Worm (Caenorhabditis elegans) whole organism, early embryonic: ENCODE measurements around the gene frk-1.

ENCODE experiments used
- B0310.2 ChIP-seq: sonication (generic microtip); optimal IDR thresholded peaks from 2 replicates; lab custom pipeline; 2016; ENCODE audit warnings: mild to moderate bottlenecking, missing genetic modification characterization, missing compliant biosample characterization
- F13C5.2 ChIP-seq: sonication (generic microtip); optimal IDR thresholded peaks from 2 replicates; lab custom pipeline; 2017; ENCODE audit warnings: mild to moderate bottlenecking, missing genetic modification characterization, inconsistent platforms, missing compliant biosample characterization
- aly-1 ChIP-seq: sonication (generic microtip); optimal IDR thresholded peaks from 2 replicates; lab custom pipeline; 2016; ENCODE audit warnings: missing genetic modification characterization, missing compliant biosample characterization
- ama-1 ChIP-seq: fragments of 150-350 bp; optimal IDR thresholded peaks from 2 replicates; lab custom pipeline; 2014
- ceh-13 ChIP-seq: fragments of 200-800 bp; sonication (Bioruptor generic); optimal IDR thresholded peaks from 2 replicates; lab custom pipeline; 2018; ENCODE audit warnings: mild to moderate bottlenecking, missing genetic modification characterization, missing compliant biosample characterization
- ceh-36 ChIP-seq: sonication (generic microtip); optimal IDR thresholded peaks from 2 replicates; lab custom pipeline; 2016; ENCODE audit warnings: missing genetic modification characterization, inconsistent platforms, missing compliant biosample characterization
- ets-7 ChIP-seq: sonication (generic microtip); optimal IDR thresholded peaks from 2 replicates; lab custom pipeline; 2016; ENCODE audit warnings: missing genotype, missing genetic modification characterization, missing compliant biosample characterization
- flt-1 ChIP-seq: fragments of 200-800 bp; sonication (Bioruptor generic); IDR thresholded peaks from 2 replicates; pipeline ENCODE4 v1.3.6; 2022; ENCODE audit warnings: missing genetic modification characterization, missing compliant biosample characterization
- hmg-4 ChIP-seq: fragments of 200-800 bp; sonication (Bioruptor generic); optimal IDR thresholded peaks from 2 replicates; lab custom pipeline; 2018; ENCODE audit warnings: mild to moderate bottlenecking, missing genetic modification characterization, missing compliant biosample characterization
- pes-1 ChIP-seq: fragments of 200-800 bp; sonication (Bioruptor generic); IDR thresholded peaks from 2 replicates; pipeline ENCODE4 v1.3.6; 2022; ENCODE audit warnings: missing genetic modification reagents, missing genetic modification characterization, missing compliant biosample characterization
- scrt-1 ChIP-seq: fragments of 200-800 bp; sonication (Bioruptor generic); IDR thresholded peaks from 2 replicates; pipeline ENCODE4 v1.3.6; 2022; ENCODE audit warnings: missing genetic modification characterization, missing compliant biosample characterization
- tbx-11 ChIP-seq: fragments of 200-800 bp; sonication (Bioruptor generic); IDR thresholded peaks from 2 replicates; pipeline ENCODE4 v1.3.6; 2022; ENCODE audit warnings: missing genetic modification characterization, missing compliant biosample characterization
- tbx-37 ChIP-seq: fragments of 200-800 bp; sonication (Bioruptor generic); conservative IDR thresholded peaks from 2 replicates; pipeline ENCODE4 v1.3.6; 2022; ENCODE audit warnings: missing genetic modification reagents, missing genetic modification characterization, missing compliant biosample characterization

DNA sequence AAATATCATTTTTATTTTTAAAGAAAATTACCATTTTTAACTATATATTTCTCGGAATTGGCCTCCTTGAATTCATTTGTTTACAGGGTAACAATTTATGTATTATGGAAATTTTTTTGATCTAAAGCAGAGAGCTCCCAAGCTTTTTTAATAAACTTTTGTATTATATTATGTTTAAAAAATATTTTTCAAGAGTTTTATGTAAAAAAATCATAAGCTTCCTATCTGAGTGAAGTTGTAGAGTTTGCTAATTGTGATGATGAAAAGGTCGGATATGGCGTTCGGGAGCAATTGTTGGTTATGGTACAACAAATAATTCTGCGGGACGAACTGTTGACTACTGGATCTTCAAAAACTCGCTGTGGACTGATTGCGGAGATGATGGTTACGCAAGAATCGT lies 21.7 kb upstream of the frk-1 start, which contains the start of gene F44D12.19:
- TF ChIP-seq ceh-13 (GFP tag; lab: Kevin White, UChicago) (no peak), tbx-11 (GFP tag; lab: Robert Waterston, UW) (no peak), aly-1 (tag; lab: Kevin White, UChicago) (no peak), tbx-37 (GFP tag; lab: Robert Waterston, UW) (no peak), ama-1 (no peak), ets-7 (tag; lab: Kevin White, UChicago) (no peak), F13C5.2 (no peak), B0310.2 (tag; lab: Kevin White, UChicago) (no peak), flt-1 (GFP tag; lab: Robert Waterston, UW) (no peak), scrt-1 (GFP tag; lab: Robert Waterston, UW) (no peak), ceh-36 (tag; lab: Kevin White, UChicago) (no peak), pes-1 (GFP tag; lab: Robert Waterston, UW) (no peak), hmg-4 (GFP tag; lab: Kevin White, UChicago) (no peak)
